Fruit fly (Drosophila melanogaster) whole organism, wandering third instar larva: ENCODE data around the gene nau.

Experiments
- HLH106 ChIP-seq: fragments of 200-800 bp; optimal IDR thresholded peaks from 3 replicates; lab custom pipeline; 2019; ENCODE audit warnings: missing biosample characterization, mild to moderate bottlenecking, missing genetic modification characterization, moderate library complexity
- Sp1 ChIP-seq: fragments of 200-800 bp; sonication (Bioruptor generic); optimal IDR thresholded peaks from 3 replicates; lab custom pipeline; 2019; ENCODE audit warnings: missing biosample characterization, mild to moderate bottlenecking, missing genetic modification characterization, moderate library complexity

DNA sequence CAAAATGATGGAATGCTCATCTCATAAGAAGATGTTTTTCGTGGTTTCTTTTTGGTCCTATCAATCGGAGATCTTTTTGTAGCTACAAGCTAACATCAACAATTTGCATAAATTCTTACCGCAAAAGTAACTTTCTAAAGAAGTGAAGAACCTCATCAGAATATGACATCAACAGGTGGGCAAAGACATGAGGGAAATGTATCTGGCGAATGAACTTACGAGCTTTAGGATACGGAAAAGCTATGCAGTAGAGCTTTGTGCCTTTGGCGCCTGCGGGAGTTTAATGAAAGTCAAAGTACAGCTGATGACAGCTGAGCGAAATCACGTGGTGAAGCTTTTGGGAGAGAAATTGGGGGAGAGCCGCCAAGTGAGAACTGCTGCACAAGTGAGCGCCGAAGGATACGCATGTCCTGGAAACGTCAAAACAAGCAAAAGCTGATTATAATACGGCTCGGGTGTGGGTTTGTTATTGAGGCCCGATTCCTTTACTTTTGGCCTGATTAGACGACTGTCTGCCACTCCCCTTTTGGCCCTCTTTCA is 51.4 kb downstream of the nau start:
- no peak for TF ChIP-seq HLH106 (tag; lab: Kevin White, UChicago)
- TF ChIP-seq Sp1 = no peak
